Fruit fly (Drosophila melanogaster): ENCODE measurements around the gene ChLD3.

Gene ChLD3

dm6 chr2L:16743055-16743805 lies 4.6 kb downstream of the ChLD3 start, which contains the start of the genes LSm7 and BuGZ:
LSm7 (minus strand) TSS chr2L:16743100.
BuGZ (plus strand) TSS chr2L:16743405.
- TF ChIP-seq bcd (GFP tag; optimal IDR thresholded peaks at IDR 0.05) (peak; percentile 57), Atf3 (GFP tag; optimal IDR thresholded peaks at IDR 0.05) (no peak), Sox102F (GFP tag; optimal IDR thresholded peaks at IDR 0.05) (no peak), CG3995 (GFP tag; optimal IDR thresholded peaks at IDR 0.05) (peak; percentile 92), NC2β (GFP tag; optimal IDR thresholded peaks at IDR 0.05) (no peak), salm (tag; optimal IDR thresholded peaks at IDR 0.05) (peak; percentile 3), CG33213 (GFP tag; optimal IDR thresholded peaks at IDR 0.05) (peak; percentile 58), fd64A (GFP tag; optimal IDR thresholded peaks at IDR 0.05) (no peak), hbn (GFP tag; IDR thresholded peaks at IDR 0.05; ENCODE audit: partially characterized antibody) (peak; percentile 55; the same call in 1 of the 2 replicates), CG16813 (GFP tag; IDR thresholded peaks at IDR 0.05; ENCODE audit: partially characterized antibody) (peak; percentile 57), D19B (GFP tag; optimal IDR thresholded peaks at IDR 0.05) (no peak), CG3281 (GFP tag; optimal IDR thresholded peaks at IDR 0.05) (no peak), CG2129 (GFP tag; IDR thresholded peaks at IDR 0.05; ENCODE audit: partially characterized antibody) (no peak), HLH54F (GFP tag; optimal IDR thresholded peaks at IDR 0.05) (no peak), CG8944 (GFP tag; optimal IDR thresholded peaks at IDR 0.05) (peak; percentile 8), CG11504 (tag; optimal IDR thresholded peaks at IDR 0.05) (no peak), dysf (GFP tag; IDR thresholded peaks at IDR 0.05) (no peak), seq (GFP tag; IDR thresholded peaks at IDR 0.05) (no peak), CrebB (tag; optimal IDR thresholded peaks at IDR 0.05) (no peak), lmd (GFP tag; IDR thresholded peaks at IDR 0.05) (no peak), tll (GFP tag; optimal IDR thresholded peaks at IDR 0.05) (no peak), grau (tag; optimal IDR thresholded peaks at IDR 0.05) (no peak), Tbp (GFP tag; optimal IDR thresholded peaks at IDR 0.05) (no peak), CG5245 (GFP tag; optimal IDR thresholded peaks at IDR 0.05) (peak; percentile 17), Bgb (GFP tag; IDR thresholded peaks at IDR 0.05; ENCODE audit: partially characterized antibody) (peak; percentile 43; the same call in 1 of the 2 replicates), CG31441 (GFP tag; IDR thresholded peaks at IDR 0.05) (no peak; the same call in 1 of the 2 replicates), zen2 (GFP tag; IDR thresholded peaks at IDR 0.05; ENCODE audit: partially characterized antibody) (no peak), CG17912 (GFP tag; optimal IDR thresholded peaks at IDR 0.05) (peak; percentile 74), Camta (GFP tag; optimal IDR thresholded peaks at IDR 0.05) (peak; percentile 25), Ravus (GFP tag; IDR thresholded peaks at IDR 0.05) (no peak), CG15479 (GFP tag; optimal IDR thresholded peaks at IDR 0.05) (no peak), CG17186 (GFP tag; optimal IDR thresholded peaks at IDR 0.05) (peak; percentile 83), CG11398 (GFP tag; optimal IDR thresholded peaks at IDR 0.05) (no peak), ara (GFP tag; IDR thresholded peaks at IDR 0.05) (no peak), Lhr (GFP tag; optimal IDR thresholded peaks at IDR 0.05) (peak; percentile 75), CG2712 (tag; optimal IDR thresholded peaks at IDR 0.05) (peak; percentile 65), jigr1 (GFP tag; IDR thresholded peaks at IDR 0.05) (no peak), eve (GFP tag; optimal IDR thresholded peaks at IDR 0.05) (no peak), jing (GFP tag; optimal IDR thresholded peaks at IDR 0.05) (no peak), CG13775 (GFP tag; optimal IDR thresholded peaks at IDR 0.05) (peak; percentile 65), CG13287 (GFP tag; IDR thresholded peaks at IDR 0.05; ENCODE audit: partially characterized antibody) (peak; percentile 73), MTF-1 (GFP tag; optimal IDR thresholded peaks at IDR 0.05; ENCODE audit: borderline replicate concordance) (no peak), trh (GFP tag; optimal IDR thresholded peaks at IDR 0.05) (no peak), Dll (GFP tag; IDR thresholded peaks at IDR 0.05; ENCODE audit: partially characterized antibody) (peak; percentile 78), lbe (GFP tag; optimal IDR thresholded peaks at IDR 0.05) (no peak), Hr39 (optimal IDR thresholded peaks at IDR 0.05) (no peak), CG43689 (GFP tag; IDR thresholded peaks at IDR 0.05) (no peak), CG6689 (GFP tag; IDR thresholded peaks at IDR 0.05) (no peak), CG10209 (GFP tag; optimal IDR thresholded peaks at IDR 0.05) (no peak)

Measured in whole organism, embryonic.